Worm (Caenorhabditis elegans) whole organism, early embryonic: Measurements from ENCODE around the gene mrps-22.
A peak's percentile ranks its signal among the peaks of the same experiment; 100 is the strongest.

ENCODE experiments used
- B0310.2 ChIP-seq: sonication (generic microtip); optimal IDR thresholded peaks from 2 replicates; lab custom pipeline; 2016; ENCODE audit warnings: mild to moderate bottlenecking, missing genetic modification characterization, missing compliant biosample characterization
- F13C5.2 ChIP-seq: sonication (generic microtip); optimal IDR thresholded peaks from 2 replicates; lab custom pipeline; 2017; ENCODE audit warnings: mild to moderate bottlenecking, missing genetic modification characterization, inconsistent platforms, missing compliant biosample characterization
- aly-1 ChIP-seq: sonication (generic microtip); optimal IDR thresholded peaks from 2 replicates; lab custom pipeline; 2016; ENCODE audit warnings: missing genetic modification characterization, missing compliant biosample characterization
- ama-1 ChIP-seq: fragments of 150-350 bp; optimal IDR thresholded peaks from 2 replicates; lab custom pipeline; 2014
- ceh-13 ChIP-seq: fragments of 200-800 bp; sonication (Bioruptor generic); optimal IDR thresholded peaks from 2 replicates; lab custom pipeline; 2018; ENCODE audit warnings: mild to moderate bottlenecking, missing genetic modification characterization, missing compliant biosample characterization
- ceh-36 ChIP-seq: sonication (generic microtip); optimal IDR thresholded peaks from 2 replicates; lab custom pipeline; 2016; ENCODE audit warnings: missing genetic modification characterization, inconsistent platforms, missing compliant biosample characterization
- ets-7 ChIP-seq: sonication (generic microtip); optimal IDR thresholded peaks from 2 replicates; lab custom pipeline; 2016; ENCODE audit warnings: missing genotype, missing genetic modification characterization, missing compliant biosample characterization
- flt-1 ChIP-seq: fragments of 200-800 bp; sonication (Bioruptor generic); IDR thresholded peaks from 2 replicates; pipeline ENCODE4 v1.3.6; 2022; ENCODE audit warnings: missing genetic modification characterization, missing compliant biosample characterization
- hmbx-1 ChIP-seq: sonication (generic microtip); optimal IDR thresholded peaks from 2 replicates; lab custom pipeline; 2016; ENCODE audit warnings: mild to moderate bottlenecking, missing genetic modification characterization, missing compliant biosample characterization
- hmg-4 ChIP-seq: fragments of 200-800 bp; sonication (Bioruptor generic); optimal IDR thresholded peaks from 2 replicates; lab custom pipeline; 2018; ENCODE audit warnings: mild to moderate bottlenecking, missing genetic modification characterization, missing compliant biosample characterization
- hnd-1 ChIP-seq: sonication (generic microtip); optimal IDR thresholded peaks from 2 replicates; lab custom pipeline; 2016; ENCODE audit warnings: missing genetic modification characterization, missing compliant biosample characterization
- pes-1 ChIP-seq: fragments of 200-800 bp; sonication (Bioruptor generic); IDR thresholded peaks from 2 replicates; pipeline ENCODE4 v1.3.6; 2022; ENCODE audit warnings: missing genetic modification reagents, missing genetic modification characterization, missing compliant biosample characterization
- scrt-1 ChIP-seq: fragments of 200-800 bp; sonication (Bioruptor generic); IDR thresholded peaks from 2 replicates; pipeline ENCODE4 v1.3.6; 2022; ENCODE audit warnings: missing genetic modification characterization, missing compliant biosample characterization
- sea-1 ChIP-seq: fragments of 200-800 bp; sonication (Bioruptor generic); conservative IDR thresholded peaks from 2 replicates; pipeline ENCODE4 v1.3.6; 2022; ENCODE audit warnings: missing genetic modification characterization, missing compliant biosample characterization
- tbx-11 ChIP-seq: fragments of 200-800 bp; sonication (Bioruptor generic); IDR thresholded peaks from 2 replicates; pipeline ENCODE4 v1.3.6; 2022; ENCODE audit warnings: missing genetic modification characterization, missing compliant biosample characterization
- tbx-37 ChIP-seq: fragments of 200-800 bp; sonication (Bioruptor generic); conservative IDR thresholded peaks from 2 replicates; pipeline ENCODE4 v1.3.6; 2022; ENCODE audit warnings: missing genetic modification reagents, missing genetic modification characterization, missing compliant biosample characterization
- tra-4 ChIP-seq: sonication (generic microtip); optimal IDR thresholded peaks from 2 replicates; lab custom pipeline; 2017; ENCODE audit warnings: missing genetic modification characterization, missing compliant biosample characterization

The mrps-22 gene

ce11 chrII:10543457-10544137 lies 38.8 kb upstream of the mrps-22 start:
- TF ChIP-seq scrt-1 (0 out of 2 replicates have a peak, but pooled peaks have one; percentile 35), ets-7 (tag; lab: Kevin White, UChicago) (no peak)

- no peak for TF ChIP-seq ceh-36 (tag; lab: Kevin White, UChicago)
- TF ChIP-seq ama-1 (lab: Kevin White, UChicago) = peak; percentile 22
- no peak for TF ChIP-seq sea-1 (GFP tag; lab: Robert Waterston, UW)
- no peak for TF ChIP-seq tbx-11 (GFP tag; lab: Robert Waterston, UW)
- no peak for TF ChIP-seq tra-4 (tag; lab: Kevin White, UChicago)
Measured at ce11 chrII:10544374-10544908, 38.0 kb upstream of the mrps-22 start.

- no peak for TF ChIP-seq hmg-4 (GFP tag; lab: Kevin White, UChicago)
- TF ChIP-seq flt-1 = 0 out of 2 replicates have a peak, but pooled peaks have one; percentile 36
- peak; percentile 34 for TF ChIP-seq ceh-36 (tag; lab: Kevin White, UChicago)
- no peak for TF ChIP-seq ets-7 (tag; lab: Kevin White, UChicago)
- TF ChIP-seq ceh-13 (GFP tag; lab: Kevin White, UChicago) = peak; percentile 30
- no peak for TF ChIP-seq scrt-1
- peak; percentile 73 for TF ChIP-seq pes-1 (GFP tag; lab: Robert Waterston, UW)
Measured at ce11 chrII:10545213-10545612, 37.2 kb upstream of the mrps-22 start.

ce11 chrII:10545924-10546783 lies 36.3 kb upstream of the mrps-22 start:
- TF ChIP-seq sea-1 (GFP tag; lab: Robert Waterston, UW) = 0 out of 2 replicates have a peak, but pooled peaks have one; percentile 47
- no peak for TF ChIP-seq pes-1 (GFP tag; lab: Robert Waterston, UW)

ce11 chrII:10546784-10547087 lies 35.7 kb upstream of the mrps-22 start:
- no peak for TF ChIP-seq flt-1
- no peak for TF ChIP-seq hmg-4 (GFP tag; lab: Kevin White, UChicago)
- TF ChIP-seq tra-4 (tag; lab: Kevin White, UChicago) = no peak
- TF ChIP-seq tbx-11 (GFP tag; lab: Robert Waterston, UW) = no peak
- TF ChIP-seq scrt-1 = no peak
- TF ChIP-seq sea-1 (GFP tag; lab: Robert Waterston, UW) = no peak
- TF ChIP-seq tbx-37 (GFP tag; lab: Robert Waterston, UW) = no peak
- TF ChIP-seq hmbx-1 (tag; lab: Kevin White, UChicago) = no peak
- no peak for TF ChIP-seq ets-7 (tag; lab: Kevin White, UChicago)
- TF ChIP-seq aly-1 (tag; lab: Kevin White, UChicago) = no peak
- no peak for TF ChIP-seq ceh-13 (GFP tag; lab: Kevin White, UChicago)

- TF ChIP-seq hnd-1 (tag; lab: Kevin White, UChicago) (no peak), aly-1 (tag; lab: Kevin White, UChicago) (peak; percentile 43), hmg-4 (GFP tag; lab: Kevin White, UChicago) (no peak), sea-1 (GFP tag; lab: Robert Waterston, UW) (0 out of 2 replicates have a peak, but pooled peaks have one; percentile 19)
Measured at ce11 chrII:10547311-10547710, 35.1 kb upstream of the mrps-22 start.

ce11 chrII:10547803-10548693 lies 34.4 kb upstream of the mrps-22 start:
- TF ChIP-seq hmbx-1 (tag; lab: Kevin White, UChicago) (no peak), scrt-1 (no peak), hnd-1 (tag; lab: Kevin White, UChicago) (no peak), hmg-4 (GFP tag; lab: Kevin White, UChicago) (peak; percentile 40), ama-1 (lab: Kevin White, UChicago) (peak; percentile 0)

ce11 chrII:10548778-10549671 lies 33.4 kb upstream of the mrps-22 start:
- TF ChIP-seq B0310.2 (tag; lab: Kevin White, UChicago) (no peak), hmg-4 (GFP tag; lab: Kevin White, UChicago) (peak; percentile 61), sea-1 (GFP tag; lab: Robert Waterston, UW) (no peak), tbx-37 (GFP tag; lab: Robert Waterston, UW) (no peak), F13C5.2 (tag; lab: Kevin White, UChicago) (peak; percentile 56), tra-4 (tag; lab: Kevin White, UChicago) (no peak), pes-1 (GFP tag; lab: Robert Waterston, UW) (no peak), hmbx-1 (tag; lab: Kevin White, UChicago) (no peak), aly-1 (tag; lab: Kevin White, UChicago) (no peak), flt-1 (peak; percentile 54), ets-7 (tag; lab: Kevin White, UChicago) (no peak), tbx-11 (GFP tag; lab: Robert Waterston, UW) (no peak), ama-1 (lab: Kevin White, UChicago) (peak; percentile 28), hnd-1 (tag; lab: Kevin White, UChicago) (no peak), ceh-13 (GFP tag; lab: Kevin White, UChicago) (no peak), ceh-36 (tag; lab: Kevin White, UChicago) (no peak), scrt-1 (peak; percentile 59; the same call in 1 of the 2 replicates)
